Fruit fly (Drosophila melanogaster) whole organism, pupa: ENCODE data around the gene CG43307.

Source experiments
- CG10348 ChIP-seq: fragments of 200-800 bp; sonication (Bioruptor generic); IDR thresholded peaks from 2 replicates; pipeline ENCODE4 v1.3.6; 2022; ENCODE audit warnings: missing biosample characterization, missing genetic modification characterization
- CG12605 ChIP-seq: fragments of 200-800 bp; sonication (Bioruptor generic); IDR thresholded peaks from 2 replicates; pipeline ENCODE4 v1.3.6; 2022; ENCODE audit warnings: missing biosample characterization, missing genetic modification characterization
- CG13204 ChIP-seq: fragments of 200-800 bp; sonication (Bioruptor generic); optimal IDR thresholded peaks from 2 replicates; lab custom pipeline; 2018; ENCODE audit warnings: missing biosample characterization, mild to moderate bottlenecking, missing genetic modification characterization, moderate library complexity
- CG14655 ChIP-seq: fragments of 200-800 bp; sonication (Bioruptor generic); optimal IDR thresholded peaks from 3 replicates; lab custom pipeline; 2017; ENCODE audit warnings: mild to moderate bottlenecking, missing biosample characterization, missing genetic modification reagents, missing genetic modification characterization
- CG15710 ChIP-seq: fragments of 200-800 bp; sonication (Bioruptor generic); optimal IDR thresholded peaks from 2 replicates; lab custom pipeline; 2018; ENCODE audit warnings: missing biosample characterization, mild to moderate bottlenecking, missing genetic modification characterization, moderate library complexity
- CG17806 ChIP-seq: fragments of 200-800 bp; sonication (Bioruptor generic); optimal IDR thresholded peaks from 2 replicates; lab custom pipeline; 2018; ENCODE audit warnings: missing biosample characterization, mild to moderate bottlenecking, missing genetic modification characterization, moderate library complexity
- CG32121 ChIP-seq: fragments of 200-800 bp; sonication (Bioruptor generic); IDR thresholded peaks from 2 replicates; pipeline ENCODE4 v1.3.6; 2022; ENCODE audit warnings: missing biosample characterization, missing genetic modification characterization
- CG34367 ChIP-seq: fragments of 200-800 bp; sonication (Bioruptor generic); optimal IDR thresholded peaks from 2 replicates; lab custom pipeline; 2018; ENCODE audit warnings: missing biosample characterization, mild to moderate bottlenecking, missing genetic modification characterization
- CG4496 ChIP-seq: fragments of 200-800 bp; sonication (Bioruptor generic); IDR thresholded peaks from 3 replicates; pipeline ENCODE4 v1.3.6; 2022; ENCODE audit warnings: missing biosample characterization, missing genetic modification characterization
- CG8159 ChIP-seq: fragments of 200-800 bp; sonication (Bioruptor generic); optimal IDR thresholded peaks from 3 replicates; lab custom pipeline; 2018; ENCODE audit warnings: missing biosample characterization, mild to moderate bottlenecking, missing genetic modification characterization, moderate library complexity
- CG8301 ChIP-seq: fragments of 200-800 bp; sonication (Bioruptor generic); optimal IDR thresholded peaks from 2 replicates; lab custom pipeline; 2018; ENCODE audit warnings: missing biosample characterization, mild to moderate bottlenecking, missing genetic modification characterization
- CG9948 ChIP-seq: fragments of 200-800 bp; sonication (Bioruptor generic); optimal IDR thresholded peaks from 2 replicates; lab custom pipeline; 2018; ENCODE audit warnings: missing biosample characterization, mild to moderate bottlenecking, missing genetic modification characterization, moderate library complexity
- D1 ChIP-seq: fragments of 200-800 bp; sonication (Bioruptor generic); optimal IDR thresholded peaks from 2 replicates; lab custom pipeline; 2018; ENCODE audit warnings: missing biosample characterization, mild to moderate bottlenecking, missing genetic modification characterization, moderate library complexity
- EcR ChIP-seq: fragments of 200-800 bp; sonication (Bioruptor generic); optimal IDR thresholded peaks from 3 replicates; lab custom pipeline; 2019; ENCODE audit warnings: missing biosample characterization, missing genetic modification characterization, mild to moderate bottlenecking, moderate library complexity, missing genetic modification reagents
- Ets98B ChIP-seq: fragments of 200-800 bp; sonication (Bioruptor generic); IDR thresholded peaks from 2 replicates; pipeline ENCODE4 v1.3.6; 2022; ENCODE audit warnings: missing biosample characterization, missing genetic modification characterization
- Pif1A ChIP-seq: fragments of 200-800 bp; sonication (Bioruptor generic); optimal IDR thresholded peaks from 3 replicates; lab custom pipeline; 2016; ENCODE audit warnings: missing biosample characterization, missing genetic modification characterization
- Pif1B ChIP-seq: fragments of 200-800 bp; sonication (Bioruptor generic); optimal IDR thresholded peaks from 3 replicates; lab custom pipeline; 2016; ENCODE audit warnings: missing biosample characterization, missing genetic modification characterization
- Snoo ChIP-seq: fragments of 200-800 bp; sonication (Bioruptor generic); optimal IDR thresholded peaks from 3 replicates; lab custom pipeline; 2017; ENCODE audit warnings: missing biosample characterization, mild to moderate bottlenecking, missing genetic modification characterization, inconsistent platforms
- fd96Ca ChIP-seq: fragments of 200-800 bp; sonication (Bioruptor generic); IDR thresholded peaks from 3 replicates; pipeline ENCODE4 v1.3.6; 2022; ENCODE audit warnings: missing biosample characterization, missing genetic modification characterization
- gl ChIP-seq: fragments of 200-800 bp; sonication (Bioruptor generic); optimal IDR thresholded peaks from 2 replicates; lab custom pipeline; 2018; ENCODE audit warnings: missing biosample characterization, mild to moderate bottlenecking, missing genetic modification characterization
- rn ChIP-seq: fragments of 200-800 bp; sonication (Bioruptor generic); IDR thresholded peaks from 2 replicates; pipeline ENCODE4 v1.3.6; 2022; ENCODE audit warnings: missing biosample characterization, missing genetic modification characterization

Gene CG43307

DNA sequence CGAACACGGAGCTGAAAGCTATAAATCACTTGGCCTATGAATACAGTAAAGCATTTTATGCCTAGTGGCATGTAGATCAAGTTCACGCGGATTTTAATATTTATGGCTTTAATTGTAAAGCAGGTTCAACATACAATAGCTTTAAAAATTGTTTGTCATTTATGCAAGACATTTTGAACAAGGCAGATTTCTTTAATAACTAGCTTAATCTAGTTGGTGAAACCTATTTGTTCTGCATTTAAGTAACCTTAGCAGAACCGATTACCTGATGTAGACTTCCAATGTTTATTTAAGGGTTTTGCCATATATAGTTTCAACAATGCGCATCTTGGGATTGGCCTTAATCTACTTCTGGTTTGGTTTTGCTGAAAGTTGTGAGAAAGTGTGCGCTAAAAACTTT, at the start of gene CG43307:
CG43307 (plus strand) TSS at position 301 of the 400 bp plus-strand sequence.
- no peak for TF ChIP-seq gl (tag; lab: Kevin White, UChicago)
- TF ChIP-seq D1, result no peak
- no peak for TF ChIP-seq CG34367 (tag; lab: Kevin White, UChicago)
- no peak for TF ChIP-seq CG14655 (GFP tag; lab: Kevin White, UChicago)
- TF ChIP-seq EcR, result no peak
- TF ChIP-seq CG15710 (tag; lab: Kevin White, UChicago), result no peak
- TF ChIP-seq CG4496 (GFP tag; lab: Robert Waterston, UW), result no peak
- no peak for TF ChIP-seq CG9948 (tag; lab: Kevin White, UChicago)
- TF ChIP-seq Ets98B (GFP tag; lab: Robert Waterston, UW), result no peak
- TF ChIP-seq, all 21 proteins: peak for 0

dm6 chr2L:5765139-5765538, 46.2 kb upstream of the CG43307 start:
- TF ChIP-seq EcR (peak; percentile 76), Snoo (tag; lab: Kevin White, UChicago) (no peak)

dm6 chr2L:5766042-5766441, 45.3 kb upstream of the CG43307 start, which contains the start of gene obst-E:
Gene obst-E (minus strand): TSS chr2L:5766142.
- TF ChIP-seq CG9948 (tag; lab: Kevin White, UChicago), result no peak

DNA sequence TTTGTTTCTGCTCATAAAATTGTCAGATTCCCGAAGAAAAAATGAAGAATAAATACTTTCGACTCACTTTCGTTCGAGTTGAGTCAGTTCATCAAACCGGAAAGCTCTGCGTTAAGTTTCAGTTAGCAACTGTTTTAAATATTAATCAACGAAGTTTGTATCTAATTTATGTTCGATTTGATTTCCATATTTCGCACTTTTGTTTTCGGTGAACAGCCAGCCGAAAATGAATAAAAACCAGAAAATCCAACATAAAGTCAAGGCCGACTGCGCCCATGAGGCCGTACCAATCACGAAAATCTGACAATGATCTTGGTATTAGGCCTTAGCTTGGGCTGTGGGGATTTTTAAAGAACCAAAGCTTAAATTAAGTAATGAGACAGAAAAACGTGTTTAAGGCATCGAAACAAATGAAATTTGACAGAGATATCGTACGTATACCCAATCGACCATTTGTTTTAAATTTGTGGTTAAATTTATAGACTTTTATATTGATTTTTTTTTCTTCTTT, 44.8 kb upstream of the CG43307 start:
- TF ChIP-seq CG8301 (tag; lab: Kevin White, UChicago), result no peak
- no peak for TF ChIP-seq CG32121 (GFP tag; lab: Robert Waterston, UW)
- no peak for TF ChIP-seq Snoo (tag; lab: Kevin White, UChicago)
- no peak for TF ChIP-seq Pif1B (GFP tag; lab: Kevin White, UChicago)
- no peak for TF ChIP-seq CG15710 (tag; lab: Kevin White, UChicago)

DNA sequence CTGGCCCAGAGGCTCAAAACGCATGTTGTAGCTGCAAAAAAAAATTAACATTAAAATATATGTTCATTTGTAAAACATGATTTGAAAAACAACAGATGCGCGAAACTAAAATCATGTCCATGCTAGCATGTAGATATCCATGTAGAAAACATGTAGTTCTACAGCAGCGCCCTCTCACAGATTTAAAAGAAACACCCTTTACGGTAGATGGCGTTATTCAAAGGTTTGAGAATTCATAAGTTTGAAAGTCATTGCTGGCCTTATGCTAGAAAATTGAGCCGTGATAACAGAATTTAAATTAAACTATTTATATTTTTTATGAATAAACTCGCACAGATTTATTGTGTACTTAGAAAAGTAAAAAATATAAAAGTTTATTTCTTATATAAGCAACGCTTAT, 40.2 kb upstream of the CG43307 start:
- TF ChIP-seq D1, result peak; percentile 78
- no peak for TF ChIP-seq CG13204 (GFP tag; lab: Kevin White, UChicago)

DNA sequence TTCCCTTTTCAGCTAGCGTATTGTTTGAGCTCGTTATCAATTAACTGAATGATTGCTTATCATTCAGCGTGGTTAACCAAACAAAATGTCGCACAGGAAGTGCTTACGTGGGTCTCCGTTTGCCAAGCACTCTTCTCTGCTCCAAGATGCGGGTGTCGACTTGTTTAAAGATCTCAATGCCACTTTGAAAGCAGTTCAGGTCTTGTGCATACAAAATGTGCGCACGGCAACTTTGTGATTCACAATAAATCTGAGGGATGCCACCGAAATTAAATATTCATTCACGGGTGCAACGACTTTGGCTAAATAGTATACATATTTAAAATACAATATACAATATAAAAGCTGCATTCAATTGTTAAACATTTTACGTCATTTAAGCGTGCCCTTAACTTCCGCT, 39.1 kb upstream of the CG43307 start:
- TF ChIP-seq CG10348 (no peak), EcR (no peak), CG13204 (GFP tag; lab: Kevin White, UChicago) (no peak), Snoo (tag; lab: Kevin White, UChicago) (no peak), CG12605 (no peak)
- TF ChIP-seq, all 21 proteins: peak for 0

dm6 chr2L:5778157-5778556, 33.2 kb upstream of the CG43307 start:
- TF ChIP-seq EcR (no peak), CG8159 (tag; lab: Kevin White, UChicago) (peak; percentile 38), rn (GFP tag; lab: Robert Waterston, UW) (no peak), CG32121 (GFP tag; lab: Robert Waterston, UW) (no peak), gl (tag; lab: Kevin White, UChicago) (peak; percentile 16), CG12605 (0 out of 2 replicates have a peak, but pooled peaks have one; percentile 12), Ets98B (GFP tag; lab: Robert Waterston, UW) (no peak), CG17806 (tag; lab: Kevin White, UChicago) (peak; percentile 46), fd96Ca (GFP tag; lab: Robert Waterston, UW) (no peak), CG9948 (tag; lab: Kevin White, UChicago) (peak; percentile 29), CG10348 (no peak), Pif1B (GFP tag; lab: Kevin White, UChicago) (no peak), CG34367 (tag; lab: Kevin White, UChicago) (no peak), CG14655 (GFP tag; lab: Kevin White, UChicago) (peak; percentile 47), CG8301 (tag; lab: Kevin White, UChicago) (peak; percentile 28), CG4496 (GFP tag; lab: Robert Waterston, UW) (no peak), CG15710 (tag; lab: Kevin White, UChicago) (peak; percentile 24), D1 (no peak), Snoo (tag; lab: Kevin White, UChicago) (no peak), Pif1A (GFP tag; lab: Kevin White, UChicago) (peak; percentile 37), CG13204 (GFP tag; lab: Kevin White, UChicago) (no peak)

DNA sequence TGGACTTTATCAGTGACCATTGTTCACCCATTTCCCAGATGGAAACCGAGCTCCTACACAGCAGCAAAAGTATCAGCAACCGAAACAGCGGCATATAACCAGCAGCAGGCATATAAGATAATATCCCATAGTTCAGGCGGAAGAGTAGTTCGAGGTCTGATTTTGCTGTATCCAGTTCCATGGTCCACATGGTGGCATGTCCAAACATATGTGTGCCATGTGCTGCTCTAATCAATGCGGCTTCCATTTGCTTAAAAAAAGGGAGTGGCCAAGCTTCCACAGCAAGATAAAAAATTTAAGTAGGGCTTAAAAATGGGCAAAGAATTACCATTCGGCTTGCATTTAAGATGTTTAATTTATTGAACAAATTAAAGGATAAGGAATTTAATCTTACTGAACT, 30.7 kb upstream of the CG43307 start:
- no peak for TF ChIP-seq Ets98B (GFP tag; lab: Robert Waterston, UW)
- no peak for TF ChIP-seq CG14655 (GFP tag; lab: Kevin White, UChicago)
- no peak for TF ChIP-seq fd96Ca (GFP tag; lab: Robert Waterston, UW)
- no peak for TF ChIP-seq Snoo (tag; lab: Kevin White, UChicago)
- TF ChIP-seq CG17806 (tag; lab: Kevin White, UChicago), result no peak
- TF ChIP-seq gl (tag; lab: Kevin White, UChicago), result no peak
- no peak for TF ChIP-seq rn (GFP tag; lab: Robert Waterston, UW)
- TF ChIP-seq CG12605, result no peak
- TF ChIP-seq CG15710 (tag; lab: Kevin White, UChicago), result no peak
